Worm (Caenorhabditis elegans): ENCODE data around the gene msa-1.

msa-1 gene

ce11 chrIV:9079330-9079729 is 9.1 kb upstream of the msa-1 start:
- no peak for TF ChIP-seq sptf-2 (GFP tag; optimal IDR thresholded peaks at IDR 0.05)
- TF ChIP-seq efl-1 (GFP tag; optimal IDR thresholded peaks at IDR 0.05): no peak
- TF ChIP-seq ztf-3 (GFP tag; optimal IDR thresholded peaks at IDR 0.05): no peak
- no peak for TF ChIP-seq hrde-1 (tag; optimal IDR thresholded peaks at IDR 0.05; ENCODE audit: borderline replicate concordance)
- TF ChIP-seq Y79H2A.3 (GFP tag; conservative IDR thresholded peaks at IDR 0.05): no peak
- peak; percentile 38; the same call in 1 of the 2 replicates for TF ChIP-seq hmg-1.2 (GFP tag; IDR thresholded peaks at IDR 0.05)

- TF ChIP-seq lin-40 (tag; optimal IDR thresholded peaks at IDR 0.05) (no peak), ztf-18 (tag; optimal IDR thresholded peaks at IDR 0.05) (no peak), egl-18 (GFP tag; IDR thresholded peaks at IDR 0.05) (no peak), mcd-1 (GFP tag; IDR thresholded peaks at IDR 0.05) (no peak), F23B12.7 (tag; optimal IDR thresholded peaks at IDR 0.05; ENCODE audit: insufficient read depth) (no peak), zim-3 (tag; optimal IDR thresholded peaks at IDR 0.05) (no peak), bed-2 (GFP tag; IDR thresholded peaks at IDR 0.05) (no peak), madf-6 (GFP tag; IDR thresholded peaks at IDR 0.05) (no peak)
Measured at ce11 chrIV:9080201-9080600, 8.2 kb upstream of the msa-1 start.

- TF ChIP-seq C06A6.2 (GFP tag; conservative IDR thresholded peaks at IDR 0.05): no peak
- TF ChIP-seq K12H6.12 (tag; optimal IDR thresholded peaks at IDR 0.05): no peak
Measured at ce11 chrIV:9082055-9082454, 6.3 kb upstream of the msa-1 start, which contains the start of gene twk-8. Gene twk-8 (plus strand): TSS chrIV:9082355.

DNA sequence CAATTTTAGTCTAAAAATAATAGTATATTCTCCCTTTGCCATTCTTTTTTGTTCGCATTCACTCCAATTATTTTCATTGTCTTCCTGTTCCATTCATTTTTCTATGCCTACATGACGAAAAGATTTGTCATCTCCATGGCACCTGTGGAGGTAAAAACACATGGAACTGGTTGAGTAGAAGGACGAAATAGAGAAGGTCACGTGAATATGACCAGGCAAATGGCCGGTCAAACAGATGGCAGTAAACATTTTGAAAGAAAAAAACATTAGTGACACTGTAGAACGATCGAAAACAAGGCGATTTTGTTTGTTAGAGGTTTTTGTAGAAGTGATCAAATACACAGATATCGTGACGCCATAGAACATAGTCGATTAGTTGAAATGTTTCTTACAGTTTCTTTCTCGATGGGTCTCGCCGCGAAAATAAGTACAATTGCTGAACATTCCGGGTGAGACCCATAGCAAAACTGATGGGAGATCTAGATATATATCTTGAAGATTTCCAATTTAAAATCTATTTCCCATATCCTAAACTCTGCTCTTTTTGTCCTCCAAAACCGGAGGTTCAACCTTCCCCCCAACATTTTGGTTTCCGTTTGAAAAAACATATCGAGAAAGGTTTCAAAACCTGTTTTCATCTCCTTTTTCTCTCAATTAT is 2.3 kb downstream of the msa-1 start:
- TF ChIP-seq F10E7.11 (tag; optimal IDR thresholded peaks at IDR 0.05) (no peak), egl-18 (GFP tag; IDR thresholded peaks at IDR 0.05) (no peak), zim-3 (tag; optimal IDR thresholded peaks at IDR 0.05) (no peak)

- TF ChIP-seq lin-40 (tag; optimal IDR thresholded peaks at IDR 0.05) (peak; percentile 2), lir-1 (GFP tag; conservative IDR thresholded peaks at IDR 0.05) (no peak), madf-3 (GFP tag; IDR thresholded peaks at IDR 0.05) (0 out of 2 replicates have a peak, but pooled peaks have one; percentile 17), madf-6 (GFP tag; IDR thresholded peaks at IDR 0.05) (no peak)
Measured at ce11 chrIV:9092011-9092410, 3.6 kb downstream of the msa-1 start.

ce11 chrIV:9093932-9094331 is 5.5 kb downstream of the msa-1 start, which contains the start of gene lpl-1:
Gene lpl-1 (minus strand): TSS chrIV:9094032.
- no peak for TF ChIP-seq hrde-1 (tag; optimal IDR thresholded peaks at IDR 0.05; ENCODE audit: borderline replicate concordance)
- peak; percentile 15 for TF ChIP-seq repo-1 (tag; optimal IDR thresholded peaks at IDR 0.05)

- TF ChIP-seq cebp-1 (GFP tag; IDR thresholded peaks at IDR 0.05) (no peak), cebp-1 (tag; optimal IDR thresholded peaks at IDR 0.05) (no peak), F22D6.2 (tag; optimal IDR thresholded peaks at IDR 0.05) (no peak), F57C9.4 (tag; optimal IDR thresholded peaks at IDR 0.05) (no peak), ceh-40 (GFP tag; IDR thresholded peaks at IDR 0.05) (no peak), rpc-1 (optimal IDR thresholded peaks at IDR 0.05) (no peak), rpc-1 (tag; optimal IDR thresholded peaks at IDR 0.05) (no peak), him-1 (tag; optimal IDR thresholded peaks at IDR 0.05) (no peak), lin-54 (GFP tag; optimal IDR thresholded peaks at IDR 0.05) (no peak), egl-44 (GFP tag; IDR thresholded peaks at IDR 0.05) (no peak), ztf-26 (tag; optimal IDR thresholded peaks at IDR 0.05) (no peak), lin-40 (tag; optimal IDR thresholded peaks at IDR 0.05) (no peak)
Measured at ce11 chrIV:9094356-9094755, 6.0 kb downstream of the msa-1 start, which contains the start of gene mrpl-42. Gene mrpl-42 (minus strand): TSS chrIV:9094456.

Data from whole organism, young adult.